Worm (Caenorhabditis elegans): ENCODE data around the gene sqst-1.
A peak's percentile ranks its signal among the peaks of the same experiment; 100 is the strongest.

sqst-1 gene

ce11 chrIV:12012439-12013003 lies 21.6 kb upstream of the sqst-1 start (continued):
- no peak for TF ChIP-seq ztf-11 (tag; optimal IDR thresholded peaks at IDR 0.05)
- TF ChIP-seq alr-1 (tag; optimal IDR thresholded peaks at IDR 0.05; ENCODE audit: borderline replicate concordance), result no peak
- TF ChIP-seq irx-1 (tag; optimal IDR thresholded peaks at IDR 0.05), result no peak
- TF ChIP-seq unc-86 (tag; optimal IDR thresholded peaks at IDR 0.05), result no peak
- TF ChIP-seq zip-4 (GFP tag; optimal IDR thresholded peaks at IDR 0.05), result no peak
- TF ChIP-seq aly-2 (tag; optimal IDR thresholded peaks at IDR 0.05), result no peak
- TF ChIP-seq ces-1 (GFP tag; optimal IDR thresholded peaks at IDR 0.05), result no peak
- no peak for TF ChIP-seq ztf-4 (tag; optimal IDR thresholded peaks at IDR 0.05)
- TF ChIP-seq pqm-1 (tag; optimal IDR thresholded peaks at IDR 0.05), result no peak
- TF ChIP-seq unc-62 (GFP tag; optimal IDR thresholded peaks at IDR 0.05), result no peak
- no peak for TF ChIP-seq C34B4.2 (tag; optimal IDR thresholded peaks at IDR 0.05)
- TF ChIP-seq dsc-1 (tag; optimal IDR thresholded peaks at IDR 0.05), result peak; percentile 43
- peak in 1 of 2 experiments; percentile 3 for TF ChIP-seq efl-1 (optimal IDR thresholded peaks at IDR 0.05)
- peak in 1 of 2 experiments; percentile 73 for TF ChIP-seq efl-1 (GFP tag; optimal IDR thresholded peaks at IDR 0.05 in 1 of 2)

DNA sequence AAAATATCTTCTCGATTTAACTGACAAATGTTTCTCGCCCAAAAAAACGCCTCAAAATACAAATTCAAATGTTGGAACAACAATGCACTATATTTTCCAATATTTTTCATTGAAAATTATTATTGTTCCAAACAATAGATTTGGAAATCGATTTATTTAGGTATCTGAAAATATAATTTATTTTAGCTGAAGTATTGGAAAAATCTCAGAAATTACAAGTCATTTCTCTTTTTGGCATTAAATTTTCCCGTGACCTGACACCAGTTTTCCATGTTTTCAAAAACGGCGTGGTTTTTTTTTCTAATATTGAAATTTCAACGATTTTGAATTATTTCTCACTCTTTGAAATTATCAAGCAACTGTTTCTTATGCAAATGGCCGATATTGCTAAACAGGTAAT lies 21.0 kb upstream of the sqst-1 start, which contains the start of gene spe-17:
spe-17 (plus strand) TSS at position 301 of the 400 bp plus-strand sequence.
- TF ChIP-seq nhr-19 (GFP tag; conservative IDR thresholded peaks at IDR 0.05) (no peak), nhr-85 (tag) (no peak), ceh-90 (tag; optimal IDR thresholded peaks at IDR 0.05) (no peak), unc-98 (GFP tag; IDR thresholded peaks at IDR 0.05) (no peak), ceh-82 (tag; optimal IDR thresholded peaks at IDR 0.05) (no peak), jun-1 (tag; optimal IDR thresholded peaks at IDR 0.05) (no peak), fos-1 (tag; optimal IDR thresholded peaks at IDR 0.05) (no peak), blmp-1 (tag; optimal IDR thresholded peaks at IDR 0.05) (no peak), hlh-4 (tag; optimal IDR thresholded peaks at IDR 0.05) (no peak), snpc-4 (tag; optimal IDR thresholded peaks at IDR 0.05) (no peak), ces-1 (GFP tag; optimal IDR thresholded peaks at IDR 0.05) (no peak), hpl-2 (GFP tag; optimal IDR thresholded peaks at IDR 0.05) (no peak)

DNA sequence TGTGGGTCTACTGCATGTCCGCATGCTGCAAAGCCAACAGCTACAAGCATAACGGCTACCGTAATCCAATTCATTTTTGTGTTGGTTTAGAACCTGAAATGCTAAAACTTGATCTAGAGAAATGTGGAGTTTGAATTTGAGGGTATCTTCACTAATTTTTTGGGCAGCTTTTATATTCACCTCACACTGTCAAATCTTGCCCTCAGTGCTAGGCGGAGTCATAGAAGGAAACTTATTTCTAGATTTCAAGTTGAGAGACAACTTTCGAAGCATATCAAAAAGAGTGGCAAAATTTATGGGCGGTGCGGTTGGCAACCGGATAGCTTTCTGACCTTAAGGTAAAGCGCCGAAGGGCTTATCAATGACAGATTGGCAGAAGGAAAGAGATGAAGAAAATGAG lies 18.5 kb upstream of the sqst-1 start, which contains the start of gene lips-6:
lips-6 (minus strand) TSS at position 101 of the 400 bp plus-strand sequence.
- TF ChIP-seq swsn-7 (tag; optimal IDR thresholded peaks at IDR 0.05), result no peak
- no peak for TF ChIP-seq fkh-8 (tag; optimal IDR thresholded peaks at IDR 0.05)
- no peak for TF ChIP-seq zip-4 (GFP tag; optimal IDR thresholded peaks at IDR 0.05)
- TF ChIP-seq isw-1 (GFP tag; IDR thresholded peaks at IDR 0.05), result no peak
- TF ChIP-seq jun-1 (tag; optimal IDR thresholded peaks at IDR 0.05), result no peak
- TF ChIP-seq unc-130 (tag; optimal IDR thresholded peaks at IDR 0.05), result no peak
- TF ChIP-seq hlh-4 (tag; optimal IDR thresholded peaks at IDR 0.05), result no peak
- TF ChIP-seq Y116A8C.19 (tag; optimal IDR thresholded peaks at IDR 0.05; ENCODE audit: borderline replicate concordance), result no peak
- TF ChIP-seq egl-13 (tag; optimal IDR thresholded peaks at IDR 0.05), result no peak
- TF ChIP-seq ztf-11 (tag; optimal IDR thresholded peaks at IDR 0.05), result no peak
- TF ChIP-seq irx-1 (tag; optimal IDR thresholded peaks at IDR 0.05), result no peak
- no peak for TF ChIP-seq nhr-77 (tag; optimal IDR thresholded peaks at IDR 0.05)
- no peak for TF ChIP-seq lir-3 (tag; optimal IDR thresholded peaks at IDR 0.05; ENCODE audit: poor library complexity)
- TF ChIP-seq nhr-47 (tag; optimal IDR thresholded peaks at IDR 0.05), result no peak
- TF ChIP-seq grh-1 (GFP tag; IDR thresholded peaks at IDR 0.05), result no peak

- peak; percentile 74 for TF ChIP-seq blmp-1 (tag; optimal IDR thresholded peaks at IDR 0.05)
- peak; percentile 48 for TF ChIP-seq nhr-85 (tag)
- no peak for TF ChIP-seq egl-27 (tag; optimal IDR thresholded peaks at IDR 0.05)
- no peak for TF ChIP-seq nhr-11 (tag; optimal IDR thresholded peaks at IDR 0.05)
These were observed 15.2 kb upstream of the sqst-1 start for ce11 chrIV:12018920-12019319.
